Worm (Caenorhabditis elegans) whole organism, midembryonic: ENCODE measurements around the gene T10H4.4.

Experiments used
- T22C8.4 ChIP-seq: fragments of 200-800 bp; sonication (Bioruptor generic); IDR thresholded peaks from 2 replicates; pipeline ENCODE4 v1.3.6; 2022; ENCODE audit warnings: missing genetic modification characterization, missing compliant biosample characterization
- klf-2 ChIP-seq: fragments of 200-800 bp; sonication (Bioruptor generic); conservative IDR thresholded peaks from 2 replicates; pipeline ENCODE4 v1.3.6; 2022; ENCODE audit warnings: missing genetic modification reagents, missing genetic modification characterization, missing compliant biosample characterization
- med-1 ChIP-seq: sonication (generic microtip); optimal IDR thresholded peaks from 2 replicates; lab custom pipeline; 2017; ENCODE audit warnings: missing genetic modification characterization, mild to moderate bottlenecking, missing compliant biosample characterization, antibody characterized with exemption, missing genetic modification reagents; ENCODE audit not compliant: insufficient read depth
- tab-1 ChIP-seq: fragments of 200-800 bp; sonication (Bioruptor generic); IDR thresholded peaks from 2 replicates; pipeline ENCODE4 v1.3.6; 2022; ENCODE audit warnings: missing genetic modification characterization, missing compliant biosample characterization
- ztf-23 ChIP-seq: fragments of 200-800 bp; sonication (Bioruptor generic); IDR thresholded peaks from 2 replicates; pipeline ENCODE4 v1.3.6; 2022; ENCODE audit warnings: missing genetic modification reagents, missing genetic modification characterization, missing compliant biosample characterization

ce11 chrV:15252082-15252481 lies 20.1 kb downstream of the T10H4.4 start, which contains the start of gene srbc-76:
- TF ChIP-seq med-1 (no peak), ztf-23 (GFP tag; lab: Robert Waterston, UW) (no peak), T22C8.4 (no peak), tab-1 (no peak), klf-2 (GFP tag; lab: Robert Waterston, UW) (no peak)
